Fruit fly (Drosophila melanogaster) whole organism, prepupa: ENCODE measurements around the gene Helz.
A peak's percentile ranks its signal among the peaks of the same experiment; 100 is the strongest.

Experiments
- CG10631 ChIP-seq: fragments of 200-800 bp; sonication (Bioruptor generic); optimal IDR thresholded peaks from 2 replicates; lab custom pipeline; 2016; ENCODE audit warnings: missing biosample characterization, missing genetic modification characterization
- CG16779 ChIP-seq: fragments of 200-800 bp; sonication (Bioruptor generic); optimal IDR thresholded peaks from 3 replicates; lab custom pipeline; 2017; ENCODE audit warnings: missing biosample characterization, mild to moderate bottlenecking, missing genetic modification characterization
- CG32006 ChIP-seq: fragments of 200-800 bp; sonication (Bioruptor generic); optimal IDR thresholded peaks from 3 replicates; lab custom pipeline; 2017; ENCODE audit warnings: missing biosample characterization, mild to moderate bottlenecking, missing genetic modification characterization
- CG34406 ChIP-seq: fragments of 200-800 bp; sonication (Bioruptor generic); optimal IDR thresholded peaks from 3 replicates; lab custom pipeline; 2016; ENCODE audit warnings: missing biosample characterization, missing genetic modification characterization
- CG4318 ChIP-seq: fragments of 200-800 bp; sonication (Bioruptor generic); optimal IDR thresholded peaks from 3 replicates; lab custom pipeline; 2017; ENCODE audit warnings: missing biosample characterization, mild to moderate bottlenecking, missing genetic modification characterization
- CG6808 ChIP-seq: fragments of 200-800 bp; sonication (Bioruptor generic); optimal IDR thresholded peaks from 3 replicates; lab custom pipeline; 2017; ENCODE audit warnings: missing biosample characterization, missing genetic modification characterization, mild to moderate bottlenecking, moderate library complexity, missing genetic modification reagents
- CG6854 ChIP-seq: fragments of 200-800 bp; sonication (Bioruptor generic); optimal IDR thresholded peaks from 2 replicates; lab custom pipeline; 2017; ENCODE audit warnings: missing biosample characterization, mild to moderate bottlenecking, missing genetic modification characterization
- CG8319 ChIP-seq: fragments of 200-800 bp; sonication (Bioruptor generic); optimal IDR thresholded peaks from 3 replicates; lab custom pipeline; 2016; ENCODE audit warnings: missing biosample characterization, missing genetic modification characterization
- Eip78C ChIP-seq: fragments of 200-800 bp; sonication (Bioruptor generic); peaks from one replicate; lab custom pipeline; 2016; ENCODE audit warnings: missing biosample characterization, missing genetic modification characterization
- Gug ChIP-seq: fragments of 200-800 bp; sonication (Bioruptor generic); IDR thresholded peaks from 2 replicates; pipeline ENCODE4 v1.3.6; 2022; ENCODE audit warnings: missing biosample characterization, missing genetic modification characterization
- Hr38 ChIP-seq: sonication (Bioruptor generic); optimal IDR thresholded peaks from 2 replicates; lab custom pipeline; 2016; ENCODE audit warnings: missing biosample characterization, missing genetic modification characterization
- Hr4 ChIP-seq: fragments of 200-800 bp; sonication (Bioruptor generic); optimal IDR thresholded peaks from 3 replicates; lab custom pipeline; 2016; ENCODE audit warnings: missing biosample characterization, missing genetic modification characterization
- Met ChIP-seq: fragments of 200-800 bp; sonication (Bioruptor generic); optimal IDR thresholded peaks from 3 replicates; lab custom pipeline; 2016; ENCODE audit warnings: missing biosample characterization, missing genetic modification characterization
- Smox ChIP-seq: fragments of 200-800 bp; sonication (Bioruptor generic); optimal IDR thresholded peaks from 3 replicates; lab custom pipeline; 2016; ENCODE audit warnings: missing biosample characterization, missing genetic modification characterization
- Sox102F ChIP-seq: fragments of 200-800 bp; sonication (Bioruptor generic); optimal IDR thresholded peaks from 2 replicates; lab custom pipeline; 2016; ENCODE audit warnings: missing biosample characterization, mild to moderate bottlenecking, missing genetic modification characterization
- Sox14 ChIP-seq: fragments of 200-800 bp; sonication (Bioruptor generic); optimal IDR thresholded peaks from 3 replicates; lab custom pipeline; 2016; ENCODE audit warnings: missing biosample characterization, missing genetic modification characterization
- Sox15 ChIP-seq: fragments of 200-800 bp; sonication (Bioruptor generic); optimal IDR thresholded peaks from 3 replicates; lab custom pipeline; 2016; ENCODE audit warnings: missing biosample characterization, missing genetic modification characterization
- achi ChIP-seq: fragments of 200-800 bp; sonication (Bioruptor generic); optimal IDR thresholded peaks from 3 replicates; lab custom pipeline; 2016; ENCODE audit warnings: missing biosample characterization, missing genetic modification characterization
- cyc ChIP-seq: fragments of 200-800 bp; sonication (Bioruptor generic); optimal IDR thresholded peaks from 3 replicates; lab custom pipeline; 2016; ENCODE audit warnings: missing biosample characterization, missing genetic modification characterization
- dsx ChIP-seq: fragments of 200-800 bp; optimal IDR thresholded peaks from 3 replicates; lab custom pipeline; 2019; ENCODE audit warnings: missing biosample characterization, mild to moderate bottlenecking, missing genetic modification characterization, moderate library complexity; ENCODE audit not compliant: poor library complexity, severe bottlenecking
- fd59A ChIP-seq: fragments of 200-800 bp; sonication (Bioruptor generic); optimal IDR thresholded peaks from 2 replicates; lab custom pipeline; 2017; ENCODE audit warnings: missing biosample characterization, mild to moderate bottlenecking, missing genetic modification characterization, missing genetic modification reagents
- fkh ChIP-seq: fragments of 200-800 bp; sonication (Bioruptor generic); optimal IDR thresholded peaks from 3 replicates; lab custom pipeline; 2017; ENCODE audit warnings: missing biosample characterization, mild to moderate bottlenecking, missing genetic modification characterization, moderate library complexity
- net ChIP-seq: fragments of 200-800 bp; sonication (Bioruptor generic); optimal IDR thresholded peaks from 3 replicates; lab custom pipeline; 2016; ENCODE audit warnings: missing biosample characterization, missing genetic modification characterization
- pdm3 ChIP-seq: fragments of 200-800 bp; sonication (Bioruptor generic); optimal IDR thresholded peaks from 3 replicates; lab custom pipeline; 2016; ENCODE audit warnings: missing biosample characterization, missing genetic modification characterization
- spab ChIP-seq: fragments of 200-800 bp; sonication (Bioruptor generic); optimal IDR thresholded peaks from 2 replicates; lab custom pipeline; 2017; ENCODE audit warnings: missing biosample characterization, mild to moderate bottlenecking, missing genetic modification characterization, missing genetic modification reagents
- vri ChIP-seq: fragments of 200-800 bp; sonication (Bioruptor generic); optimal IDR thresholded peaks from 3 replicates; lab custom pipeline; 2016; ENCODE audit warnings: missing biosample characterization, mild to moderate bottlenecking, missing genetic modification characterization

Helz gene

DNA sequence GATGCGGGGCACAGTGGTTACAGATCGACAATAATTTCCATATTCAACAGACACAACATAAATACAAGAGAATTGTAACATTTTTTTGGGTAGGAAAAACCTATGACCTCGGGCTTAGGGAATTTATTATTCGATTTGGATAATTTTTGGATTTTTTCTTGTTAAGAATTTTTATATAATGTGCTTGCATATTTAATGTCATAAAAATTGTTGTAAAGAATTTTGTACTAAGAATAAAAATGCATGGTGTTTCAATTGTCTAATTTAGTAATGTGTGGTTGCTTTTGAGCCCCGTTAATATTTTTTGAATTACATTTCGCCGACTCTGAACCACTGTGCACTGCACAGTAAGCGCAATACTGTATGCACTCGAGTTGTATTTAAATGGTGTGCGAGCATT lies 26.9 kb downstream of the Helz start (continued):
- TF ChIP-seq Sox15 (no peak), CG10631 (peak; percentile 36), CG6808 (peak; percentile 6), Gug (GFP tag; lab: Robert Waterston, UW) (no peak), achi (GFP tag; lab: Kevin White, UChicago) (peak; percentile 31)

DNA sequence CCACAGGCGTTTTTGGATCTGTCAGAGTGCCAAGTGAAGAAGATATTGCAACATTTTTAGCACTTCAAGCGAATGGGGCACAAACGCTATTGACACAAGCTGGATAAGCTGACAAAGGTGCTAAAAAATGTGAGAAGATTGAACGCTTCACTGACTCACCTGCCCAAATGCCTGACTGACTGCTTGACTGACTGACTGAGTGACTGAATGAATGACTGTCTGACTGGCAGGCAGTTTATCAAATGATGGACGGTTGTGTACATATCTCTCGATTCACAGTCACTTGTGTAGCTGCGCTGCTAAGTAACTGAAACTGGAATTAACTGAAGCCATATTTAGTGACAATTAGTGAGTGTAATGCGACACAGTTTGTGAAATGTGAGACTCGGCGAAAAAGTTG lies 31.4 kb downstream of the Helz start:
- TF ChIP-seq Hr4 = no peak
- no peak for TF ChIP-seq CG4318 (GFP tag; lab: Kevin White, UChicago)
- no peak for TF ChIP-seq vri (GFP tag; lab: Kevin White, UChicago)
- peak; percentile 38 for TF ChIP-seq fkh (GFP tag; lab: Kevin White, UChicago)
- TF ChIP-seq net (GFP tag; lab: Kevin White, UChicago) = no peak
- TF ChIP-seq Gug (GFP tag; lab: Robert Waterston, UW) = no peak
- no peak for TF ChIP-seq fd59A (GFP tag; lab: Kevin White, UChicago)
- no peak for TF ChIP-seq Hr38 (GFP tag; lab: Kevin White, UChicago)
- TF ChIP-seq CG34406 (GFP tag; lab: Kevin White, UChicago) = no peak
- TF ChIP-seq, all 60 proteins: peak for 1

DNA sequence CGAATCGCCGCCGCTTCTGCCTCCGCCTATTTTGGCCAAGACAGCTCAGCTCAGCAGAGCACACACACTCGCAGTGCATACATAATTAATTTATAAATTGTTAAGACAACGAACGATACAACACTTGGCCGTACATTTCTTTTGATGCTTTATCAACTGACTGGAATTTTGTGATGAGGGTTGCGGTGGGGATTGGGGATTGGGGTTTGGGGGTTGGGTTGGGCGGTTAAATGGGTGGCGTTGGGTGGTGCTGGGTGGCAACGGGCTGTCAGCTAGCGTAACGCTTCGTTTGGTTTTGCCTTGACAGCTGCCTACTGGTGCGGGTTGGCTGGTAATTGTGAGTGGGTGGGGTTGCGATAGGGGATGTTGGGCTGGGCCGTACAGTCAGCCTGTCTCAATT lies 32.6 kb downstream of the Helz start:
- TF ChIP-seq cyc (GFP tag; lab: Kevin White, UChicago) = no peak
- TF ChIP-seq Sox14 (GFP tag; lab: Kevin White, UChicago) = no peak
- TF ChIP-seq CG16779 (tag; lab: Kevin White, UChicago) = no peak
- no peak for TF ChIP-seq fd59A (GFP tag; lab: Kevin White, UChicago)
- TF ChIP-seq CG6854 (GFP tag; lab: Kevin White, UChicago) = no peak
- TF ChIP-seq Sox102F (GFP tag; lab: Kevin White, UChicago) = no peak
- TF ChIP-seq spab (GFP tag; lab: Kevin White, UChicago) = no peak
- TF ChIP-seq CG8319 (GFP tag; lab: Kevin White, UChicago) = no peak
- no peak for TF ChIP-seq dsx (GFP tag; lab: Kevin White, UChicago)
- TF ChIP-seq Smox (GFP tag; lab: Kevin White, UChicago) = no peak
- no peak for TF ChIP-seq CG6808
- no peak for TF ChIP-seq pdm3

DNA sequence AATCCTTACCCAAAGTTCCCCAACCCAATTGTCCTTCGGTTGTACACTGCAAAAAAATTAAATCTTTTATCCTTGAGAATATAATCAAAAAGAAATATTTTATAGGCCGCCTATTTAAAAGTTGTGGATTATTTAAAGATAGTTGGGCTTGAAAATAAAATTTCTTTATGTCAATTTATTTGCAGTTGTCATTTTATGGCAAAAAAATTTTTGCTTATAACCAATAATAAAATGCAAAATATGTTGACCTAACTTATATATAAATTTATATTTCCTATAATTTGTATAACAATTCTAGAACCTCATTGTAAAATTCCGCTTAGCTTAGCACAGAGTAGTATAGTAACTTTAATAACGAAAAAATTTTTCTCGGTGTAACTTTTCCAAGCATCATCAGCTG lies 57.7 kb downstream of the Helz start:
- TF ChIP-seq CG32006 = peak; percentile 28
- TF ChIP-seq Met (GFP tag; lab: Kevin White, UChicago) = no peak
- TF ChIP-seq Eip78C = peak; percentile 54
